Fruit fly (Drosophila melanogaster): ENCODE results near the gene oc.
A peak's percentile ranks its signal among the peaks of the same experiment; 100 is the strongest.

- TF ChIP-seq CG12768 (GFP tag; optimal IDR thresholded peaks at IDR 0.05) (no peak), kay (GFP tag; ENCODE audit: borderline replicate concordance) (no peak), Mnt (GFP tag; optimal IDR thresholded peaks at IDR 0.05) (peak; percentile 51), CG11617 (GFP tag; optimal IDR thresholded peaks at IDR 0.05) (no peak), toe (GFP tag; optimal IDR thresholded peaks at IDR 0.05) (no peak), cnc (optimal IDR thresholded peaks at IDR 0.05) (no peak), bab1 (GFP tag; optimal IDR thresholded peaks at IDR 0.05) (peak; percentile 50), CG33017 (tag; optimal IDR thresholded peaks at IDR 0.05) (no peak), CG5204 (GFP tag; optimal IDR thresholded peaks at IDR 0.05) (no peak), Clk (GFP tag; optimal IDR thresholded peaks at IDR 0.05) (no peak), CG7045 (GFP tag; optimal IDR thresholded peaks at IDR 0.05) (no peak)
Measured at dm6 chrX:8588607-8589171, 61.8 kb downstream of the oc start, which contains the start of gene CG12081.
